Worm (Caenorhabditis elegans): ENCODE measurements around the gene F22E5.9.
"Not testable (repeated sequence)": the region's sequence is repeated elsewhere in the genome, so short reads cannot be mapped to it uniquely, and the experiment has no call there.

Gene F22E5.9

ce11 chrII:2637359-2637758, 829 bp upstream of the F22E5.9 start, which contains the start of gene F22E5.21:
TSS of gene F22E5.21 (minus strand) at chrII:2637459.
- TF ChIP-seq unc-62 (GFP tag; optimal IDR thresholded peaks at IDR 0.05) = no peak

- not testable (repeated sequence) for TF ChIP-seq unc-62 (GFP tag; optimal IDR thresholded peaks at IDR 0.05)
Observed at ce11 chrII:2639401-2640088, 1.4 kb downstream of the F22E5.9 start, which contains the start of gene F22E5.8. TSS of gene F22E5.8 (plus strand) at chrII:2640038.

ce11 chrII:2640982-2641381, 2.8 kb downstream of the F22E5.9 start, which contains the start of gene F22E5.23:
TSS of gene F22E5.23 (plus strand) at chrII:2641282.
- no peak for TF ChIP-seq unc-62 (GFP tag; optimal IDR thresholded peaks at IDR 0.05)

ce11 chrII:2641777-2642176, 3.6 kb downstream of the F22E5.9 start, which contains the start of gene F22E5.7:
TSS of gene F22E5.7 (plus strand) at chrII:2642077.
- TF ChIP-seq unc-62 (GFP tag; optimal IDR thresholded peaks at IDR 0.05) = no peak

- no peak for TF ChIP-seq unc-62 (GFP tag; optimal IDR thresholded peaks at IDR 0.05)
Observed at ce11 chrII:2644498-2644897, 6.3 kb downstream of the F22E5.9 start, which contains the start of gene F22E5.11. TSS of gene F22E5.11 (minus strand) at chrII:2644598.

- not testable (repeated sequence) for TF ChIP-seq unc-62 (GFP tag; optimal IDR thresholded peaks at IDR 0.05)
Observed at ce11 chrII:2646756-2647155, 8.6 kb downstream of the F22E5.9 start, which contains the start of gene F22E5.12. TSS of gene F22E5.12 (minus strand) at chrII:2646856.

- TF ChIP-seq unc-62 (GFP tag; optimal IDR thresholded peaks at IDR 0.05) = no peak
Observed at ce11 chrII:2649015-2649414, 10.8 kb downstream of the F22E5.9 start.

- no peak for TF ChIP-seq unc-62 (GFP tag; optimal IDR thresholded peaks at IDR 0.05)
Observed at ce11 chrII:2649539-2649938, 11.4 kb downstream of the F22E5.9 start, which contains the start of the genes F22E5.13 and F22E5.6. TSS of gene F22E5.13 (minus strand) at chrII:2649639. TSS of gene F22E5.6 (plus strand) at chrII:2649835.

- TF ChIP-seq unc-62 (GFP tag; optimal IDR thresholded peaks at IDR 0.05) = no peak
Observed at ce11 chrII:2656606-2657005, 18.4 kb downstream of the F22E5.9 start, which contains the start of gene sri-47. TSS of gene sri-47 (plus strand) at chrII:2656906.

- no peak for TF ChIP-seq unc-62 (GFP tag; optimal IDR thresholded peaks at IDR 0.05)
Observed at ce11 chrII:2659364-2659763, 21.2 kb downstream of the F22E5.9 start, which contains the start of gene gcy-21. TSS of gene gcy-21 (plus strand) at chrII:2659664.

ce11 chrII:2665081-2665480, 26.9 kb downstream of the F22E5.9 start, which contains the start of gene F22E5.2:
TSS of gene F22E5.2 (plus strand) at chrII:2665381.
- not testable (repeated sequence) for TF ChIP-seq unc-62 (GFP tag; optimal IDR thresholded peaks at IDR 0.05)

- TF ChIP-seq unc-62 (GFP tag; optimal IDR thresholded peaks at IDR 0.05) = no peak
Observed at ce11 chrII:2665606-2666005, 27.4 kb downstream of the F22E5.9 start, which contains the start of gene F22E5.22. TSS of gene F22E5.22 (plus strand) at chrII:2665906.

- not testable (repeated sequence) for TF ChIP-seq unc-62 (GFP tag; optimal IDR thresholded peaks at IDR 0.05)
Observed at ce11 chrII:2672320-2672719, 34.1 kb downstream of the F22E5.9 start, which contains the start of gene sri-57. TSS of gene sri-57 (minus strand) at chrII:2672420.

ce11 chrII:2673534-2673933, 35.3 kb downstream of the F22E5.9 start, which contains the start of the genes F22E5.20 and F22E5.1:
TSS of gene F22E5.20 (minus strand) at chrII:2673634.
TSS of gene F22E5.1 (plus strand) at chrII:2673775.
- TF ChIP-seq unc-62 (GFP tag; optimal IDR thresholded peaks at IDR 0.05) = not testable (repeated sequence)

ce11 chrII:2677534-2678168, 39.5 kb downstream of the F22E5.9 start, which contains the start of gene F22E5.17:
TSS of gene F22E5.17 (plus strand) at chrII:2678041.
- no peak for TF ChIP-seq unc-62 (GFP tag; optimal IDR thresholded peaks at IDR 0.05)

- TF ChIP-seq unc-62 (GFP tag; optimal IDR thresholded peaks at IDR 0.05) = no peak
Observed at ce11 chrII:2681118-2681517, 42.9 kb downstream of the F22E5.9 start, which contains the start of gene F34D6.1. TSS of gene F34D6.1 (minus strand) at chrII:2681218.
